Worm (Caenorhabditis elegans): ENCODE results near the gene clec-224.

DNA sequence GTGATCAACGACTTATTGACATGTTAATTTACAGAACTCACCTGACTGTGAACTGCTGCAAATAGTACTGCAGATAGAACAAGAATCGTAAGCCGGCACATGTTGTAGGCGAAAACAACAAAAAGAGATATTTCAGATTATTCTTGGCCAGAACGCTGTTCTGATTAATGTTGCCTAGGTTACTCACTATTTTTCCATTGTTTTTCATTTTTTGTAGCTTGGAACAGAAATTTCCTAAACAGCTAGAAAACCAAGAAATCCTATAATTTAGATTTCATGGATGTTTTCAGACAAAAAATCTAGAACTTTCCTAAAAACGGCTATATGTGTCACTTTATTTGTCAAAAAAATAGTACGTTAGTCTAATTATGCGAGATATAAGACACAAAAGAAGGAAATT lies 24.7 kb downstream of the clec-224 start, which contains the start of gene C27A7.9:
- TF ChIP-seq egl-27 (tag; optimal IDR thresholded peaks at IDR 0.05) (no peak), lsy-2 (tag; optimal IDR thresholded peaks at IDR 0.05) (no peak), nhr-77 (tag; optimal IDR thresholded peaks at IDR 0.05) (no peak), ztf-4 (tag; optimal IDR thresholded peaks at IDR 0.05) (no peak), C34F6.9 (tag; optimal IDR thresholded peaks at IDR 0.05) (no peak), dmd-4 (tag; optimal IDR thresholded peaks at IDR 0.05) (no peak), unc-62 (GFP tag; optimal IDR thresholded peaks at IDR 0.05) (no peak), nhr-23 (tag; optimal IDR thresholded peaks at IDR 0.05) (no peak), ztf-11 (tag; optimal IDR thresholded peaks at IDR 0.05) (no peak), R02D3.7 (tag; optimal IDR thresholded peaks at IDR 0.05) (no peak)

Data from whole organism, L2 larva.